Worm (Caenorhabditis elegans): ENCODE results near the gene sra-8.
A peak's percentile ranks its signal among the peaks of the same experiment; 100 is the strongest.

- TF ChIP-seq klf-2 (GFP tag; conservative IDR thresholded peaks at IDR 0.05) (no peak), T22C8.4 (GFP tag; IDR thresholded peaks at IDR 0.05) (no peak), ztf-29 (GFP tag; IDR thresholded peaks at IDR 0.05) (no peak), cog-1 (tag; optimal IDR thresholded peaks at IDR 0.05) (peak; percentile 67)
These were observed 46.5 kb upstream of the sra-8 start for ce11 chrII:9491045-9491444.
